Fruit fly (Drosophila melanogaster) whole organism, prepupa: Measurements from ENCODE around the gene Ktl.

Source experiments
- CG32006 ChIP-seq: fragments of 200-800 bp; sonication (Bioruptor generic); optimal IDR thresholded peaks from 3 replicates; lab custom pipeline; 2017; ENCODE audit warnings: missing biosample characterization, mild to moderate bottlenecking, missing genetic modification characterization
- CG6276 ChIP-seq: fragments of 200-800 bp; sonication (Bioruptor generic); optimal IDR thresholded peaks from 2 replicates; lab custom pipeline; 2017; ENCODE audit warnings: missing biosample characterization, mild to moderate bottlenecking, missing genetic modification characterization
- CG7368 ChIP-seq: fragments of 200-800 bp; sonication (Bioruptor generic); optimal IDR thresholded peaks from 3 replicates; lab custom pipeline; 2016; ENCODE audit warnings: missing biosample characterization, missing genetic modification characterization
- Eip75B ChIP-seq: fragments of 200-800 bp; sonication (Bioruptor generic); optimal IDR thresholded peaks from 3 replicates; lab custom pipeline; 2016; ENCODE audit warnings: missing biosample characterization, missing genetic modification characterization
- achi ChIP-seq: fragments of 200-800 bp; sonication (Bioruptor generic); optimal IDR thresholded peaks from 3 replicates; lab custom pipeline; 2016; ENCODE audit warnings: missing biosample characterization, missing genetic modification characterization

DNA sequence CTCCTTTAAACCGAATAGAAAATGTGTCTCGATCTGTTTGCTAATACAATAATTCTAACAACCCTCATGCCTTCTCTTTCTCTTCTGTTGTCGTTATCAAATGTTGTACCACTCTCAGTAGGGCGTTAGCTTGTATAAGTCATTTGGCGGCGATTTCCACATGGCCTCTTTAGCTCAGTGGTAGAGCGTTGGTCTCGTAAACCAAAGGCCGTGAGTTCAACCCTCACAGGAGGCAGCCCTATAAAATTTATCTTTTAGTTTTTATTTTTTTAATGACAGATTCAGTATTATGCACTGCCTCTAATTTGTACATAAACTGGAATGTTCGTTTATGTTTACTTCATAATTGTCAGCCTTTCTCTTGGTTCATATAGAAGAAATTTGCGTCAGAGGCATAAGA lies 5.6 kb downstream of the Ktl start:
- TF ChIP-seq CG7368 (no peak), Eip75B (GFP tag; lab: Kevin White, UChicago) (no peak), CG6276 (GFP tag; lab: Kevin White, UChicago) (no peak), achi (GFP tag; lab: Kevin White, UChicago) (no peak), CG32006 (GFP tag; lab: Kevin White, UChicago) (no peak)
